Fruit fly (Drosophila melanogaster) whole organism, embryonic: ENCODE data around the gene ppk7.
A peak's percentile ranks its signal among the peaks of the same experiment; 100 is the strongest.

Experiments
- Blimp-1 ChIP-seq: fragments of 200-800 bp; sonication (Bioruptor generic); optimal IDR thresholded peaks from 3 replicates; lab custom pipeline; 2018; ENCODE audit warnings: missing biosample characterization, missing genetic modification characterization, mild to moderate bottlenecking, moderate library complexity, missing genetic modification reagents
- CG10267 ChIP-seq: fragments of 200-800 bp; sonication (Bioruptor generic); optimal IDR thresholded peaks from 2 replicates; lab custom pipeline; 2018; ENCODE audit warnings: missing biosample characterization, mild to moderate bottlenecking, missing genetic modification characterization, moderate library complexity
- CG10366 ChIP-seq: fragments of 200-800 bp; sonication (Bioruptor generic); IDR thresholded peaks from 2 replicates; pipeline ENCODE4 v1.3.6; 2022; ENCODE audit warnings: missing biosample characterization, missing genetic modification characterization
- CG13296 ChIP-seq: fragments of 200-800 bp; sonication (Bioruptor generic); optimal IDR thresholded peaks from 3 replicates; lab custom pipeline; 2018; ENCODE audit warnings: missing biosample characterization, mild to moderate bottlenecking, missing genetic modification characterization
- CG13424 ChIP-seq: fragments of 200-800 bp; sonication (Bioruptor generic); optimal IDR thresholded peaks from 2 replicates; lab custom pipeline; 2019; ENCODE audit warnings: missing biosample characterization, mild to moderate bottlenecking, missing genetic modification characterization, moderate library complexity
- CG15514 ChIP-seq: fragments of 200-800 bp; sonication (Bioruptor generic); optimal IDR thresholded peaks from 3 replicates; lab custom pipeline; 2017; ENCODE audit warnings: missing biosample characterization, missing genetic modification characterization, mild to moderate bottlenecking, moderate library complexity, missing genetic modification reagents
- CG17361 ChIP-seq: fragments of 200-800 bp; sonication (Bioruptor generic); IDR thresholded peaks from 3 replicates; pipeline ENCODE4 v1.3.6; 2022; ENCODE audit warnings: missing biosample characterization, missing genetic modification characterization
- CG1792 ChIP-seq: fragments of 200-800 bp; sonication (Bioruptor generic); optimal IDR thresholded peaks from 2 replicates; lab custom pipeline; 2016; ENCODE audit warnings: missing biosample characterization, missing genetic modification characterization
- CG2678 ChIP-seq: fragments of 200-800 bp; sonication (Bioruptor generic); optimal IDR thresholded peaks from 3 replicates; lab custom pipeline; 2019; ENCODE audit warnings: missing biosample characterization, mild to moderate bottlenecking, missing genetic modification characterization, moderate library complexity
- CG2712 ChIP-seq: fragments of 200-800 bp; optimal IDR thresholded peaks from 3 replicates; lab custom pipeline; 2019; ENCODE audit warnings: missing biosample characterization, mild to moderate bottlenecking, missing genetic modification characterization, moderate library complexity
- CG31388 ChIP-seq: fragments of 200-800 bp; sonication (Bioruptor generic); optimal IDR thresholded peaks from 2 replicates; lab custom pipeline; 2016; ENCODE audit warnings: missing biosample characterization, missing genetic modification characterization
- CG31441 ChIP-seq: fragments of 200-800 bp; sonication (Bioruptor generic); IDR thresholded peaks from 2 replicates; pipeline ENCODE4 v1.3.6; 2022; ENCODE audit warnings: missing biosample characterization, missing genetic modification characterization
- CG3281 ChIP-seq: fragments of 200-800 bp; sonication (Bioruptor generic); optimal IDR thresholded peaks from 3 replicates; lab custom pipeline; 2017; ENCODE audit warnings: missing biosample characterization, mild to moderate bottlenecking, missing genetic modification characterization
- CG4617 ChIP-seq: fragments of 200-800 bp; sonication (Bioruptor generic); optimal IDR thresholded peaks from 3 replicates; lab custom pipeline; 2016; ENCODE audit warnings: missing biosample characterization, missing genetic modification characterization, borderline replicate concordance
- CG6854 ChIP-seq: fragments of 200-800 bp; sonication (Bioruptor generic); optimal IDR thresholded peaks from 3 replicates; lab custom pipeline; 2017; ENCODE audit warnings: missing biosample characterization, mild to moderate bottlenecking, missing genetic modification characterization
- CG7556 ChIP-seq: fragments of 200-800 bp; sonication (Bioruptor generic); optimal IDR thresholded peaks from 2 replicates; lab custom pipeline; 2017; ENCODE audit warnings: missing biosample characterization, mild to moderate bottlenecking, missing genetic modification characterization
- CG9797 ChIP-seq: fragments of 200-800 bp; sonication (Bioruptor generic); optimal IDR thresholded peaks from 3 replicates; lab custom pipeline; 2018; ENCODE audit warnings: missing biosample characterization, mild to moderate bottlenecking, missing genetic modification characterization
- CG9817 ChIP-seq: fragments of 200-800 bp; sonication (Bioruptor generic); optimal IDR thresholded peaks from 2 replicates; lab custom pipeline; 2018; ENCODE audit warnings: missing biosample characterization, mild to moderate bottlenecking, missing genetic modification characterization, moderate library complexity
- CoRest ChIP-seq: fragments of 200-800 bp; sonication (Bioruptor generic); optimal IDR thresholded peaks from 3 replicates; lab custom pipeline; 2018; ENCODE audit warnings: missing biosample characterization, mild to moderate bottlenecking, missing genetic modification characterization, moderate library complexity
- Dref ChIP-seq: fragments of 200-800 bp; sonication (Bioruptor generic); IDR thresholded peaks from 2 replicates; pipeline ENCODE4 v1.3.6; 2022; ENCODE audit warnings: missing biosample characterization, missing genetic modification characterization
- E2f1 ChIP-seq: fragments of 200-800 bp; sonication (Bioruptor generic); IDR thresholded peaks from 2 replicates; pipeline ENCODE4 v1.3.6; 2022; ENCODE audit warnings: missing biosample characterization, missing genetic modification characterization
- Fer1 ChIP-seq: fragments of 200-800 bp; sonication (Bioruptor generic); optimal IDR thresholded peaks from 2 replicates; lab custom pipeline; 2017; ENCODE audit warnings: missing biosample characterization, mild to moderate bottlenecking, missing genetic modification characterization
- Fer3 ChIP-seq: fragments of 200-800 bp; sonication (Bioruptor generic); optimal IDR thresholded peaks from 2 replicates; lab custom pipeline; 2018; ENCODE audit warnings: missing biosample characterization, mild to moderate bottlenecking, missing genetic modification characterization, moderate library complexity
- HmgD ChIP-seq: fragments of 200-800 bp; sonication (Bioruptor generic); optimal IDR thresholded peaks from 3 replicates; lab custom pipeline; 2016; ENCODE audit warnings: missing biosample characterization, missing genetic modification characterization
- Hr51 ChIP-seq, 2 experiments: fragments of 200-800 bp; sonication (Bioruptor generic); optimal IDR thresholded peaks; 2 replicates in 1 of 2; 3 replicates in 1 of 2; lab custom pipeline; 2016 to 2018; ENCODE audit warnings: missing biosample characterization in 2 of 2, missing genetic modification characterization in 2 of 2, mild to moderate bottlenecking in 1 of 2, moderate library complexity in 1 of 2
- Poxn ChIP-seq: fragments of 200-800 bp; sonication (Bioruptor generic); IDR thresholded peaks from 2 replicates; pipeline ENCODE4 v1.3.6; 2022; ENCODE audit warnings: missing biosample characterization, missing genetic modification characterization
- Sin3A ChIP-seq: fragments of >200 bp; optimal IDR thresholded peaks from 2 replicates; lab custom pipeline; 2018
- Sox100B ChIP-seq: fragments of 200-800 bp; sonication (Bioruptor generic); optimal IDR thresholded peaks from 3 replicates; lab custom pipeline; 2018; ENCODE audit warnings: missing biosample characterization, mild to moderate bottlenecking, missing genetic modification characterization
- Sox102F ChIP-seq: fragments of 200-800 bp; sonication (Bioruptor generic); optimal IDR thresholded peaks from 2 replicates; lab custom pipeline; 2018; ENCODE audit warnings: missing biosample characterization, mild to moderate bottlenecking, missing genetic modification characterization, moderate library complexity
- Ssrp ChIP-seq: fragments of 200-800 bp; sonication (Bioruptor generic); optimal IDR thresholded peaks from 2 replicates; lab custom pipeline; 2018; ENCODE audit warnings: missing biosample characterization, mild to moderate bottlenecking, missing genetic modification characterization, moderate library complexity
- Usf ChIP-seq: fragments of 200-800 bp; sonication (Bioruptor generic); optimal IDR thresholded peaks from 2 replicates; lab custom pipeline; 2017; ENCODE audit warnings: missing genotype, missing biosample characterization, missing genetic modification characterization
- bbx ChIP-seq: fragments of 200-800 bp; sonication (Bioruptor generic); IDR thresholded peaks from 2 replicates; pipeline ENCODE4 v1.3.6; 2022; ENCODE audit warnings: missing biosample characterization, missing genetic modification characterization; ENCODE audit not compliant: partially characterized antibody
- bsh ChIP-seq, 2 experiments: fragments of 200-800 bp; sonication (Bioruptor generic); optimal IDR thresholded peaks; 2 replicates each; lab custom pipeline; 2017 to 2018; ENCODE audit warnings: mild to moderate bottlenecking in 2 of 2, missing biosample characterization in 2 of 2, missing genetic modification characterization in 2 of 2, moderate library complexity in 1 of 2
- crp ChIP-seq, 2 experiments: fragments of 200-800 bp; sonication (Bioruptor generic); optimal IDR thresholded peaks; 2 replicates in 1 of 2; 3 replicates in 1 of 2; lab custom pipeline; 2017; ENCODE audit warnings: missing biosample characterization in 2 of 2, missing genetic modification characterization in 2 of 2, mild to moderate bottlenecking in 1 of 2, moderate library complexity in 1 of 2
- cwo ChIP-seq: fragments of 200-800 bp; sonication (Bioruptor generic); optimal IDR thresholded peaks from 3 replicates; lab custom pipeline; 2017; ENCODE audit warnings: missing biosample characterization, missing genetic modification characterization, mild to moderate bottlenecking, moderate library complexity, missing genetic modification reagents
- fd96Cb ChIP-seq: fragments of 200-800 bp; sonication (Bioruptor generic); optimal IDR thresholded peaks from 2 replicates; lab custom pipeline; 2018; ENCODE audit warnings: missing biosample characterization, mild to moderate bottlenecking, missing genetic modification characterization, moderate library complexity
- gsb-n ChIP-seq: fragments of 200-800 bp; sonication (Bioruptor generic); optimal IDR thresholded peaks from 3 replicates; lab custom pipeline; 2018; ENCODE audit warnings: missing biosample characterization, mild to moderate bottlenecking, missing genetic modification characterization
- jigr1 ChIP-seq: fragments of 200-800 bp; sonication (Bioruptor generic); IDR thresholded peaks from 3 replicates; pipeline ENCODE4 v1.3.6; 2022; ENCODE audit warnings: missing biosample characterization, missing genetic modification characterization
- lbe ChIP-seq: fragments of 200-800 bp; sonication (Bioruptor generic); optimal IDR thresholded peaks from 2 replicates; lab custom pipeline; 2016; ENCODE audit warnings: missing biosample characterization, mild to moderate bottlenecking, missing genetic modification characterization
- nerfin-1 ChIP-seq: fragments of 200-800 bp; sonication (Bioruptor generic); optimal IDR thresholded peaks from 3 replicates; lab custom pipeline; 2019; ENCODE audit warnings: missing biosample characterization, mild to moderate bottlenecking, missing genetic modification characterization, moderate library complexity
- nmo ChIP-seq: fragments of 200-800 bp; sonication (Bioruptor generic); optimal IDR thresholded peaks from 2 replicates; lab custom pipeline; 2018; ENCODE audit warnings: missing biosample characterization, mild to moderate bottlenecking, missing genetic modification characterization, moderate library complexity
- phol ChIP-seq: fragments of 200-800 bp; sonication (Bioruptor generic); optimal IDR thresholded peaks from 3 replicates; lab custom pipeline; 2018; ENCODE audit warnings: missing biosample characterization, mild to moderate bottlenecking, missing genetic modification characterization, moderate library complexity
- ro ChIP-seq: fragments of 200-800 bp; sonication (Bioruptor generic); IDR thresholded peaks from 2 replicates; pipeline ENCODE4 v1.3.6; 2022; ENCODE audit warnings: missing biosample characterization, missing genetic modification characterization
- tio ChIP-seq: fragments of 200-800 bp; sonication (Bioruptor generic); optimal IDR thresholded peaks from 2 replicates; lab custom pipeline; 2017; ENCODE audit warnings: missing biosample characterization, missing genetic modification characterization, inconsistent platforms

Gene ppk7

DNA sequence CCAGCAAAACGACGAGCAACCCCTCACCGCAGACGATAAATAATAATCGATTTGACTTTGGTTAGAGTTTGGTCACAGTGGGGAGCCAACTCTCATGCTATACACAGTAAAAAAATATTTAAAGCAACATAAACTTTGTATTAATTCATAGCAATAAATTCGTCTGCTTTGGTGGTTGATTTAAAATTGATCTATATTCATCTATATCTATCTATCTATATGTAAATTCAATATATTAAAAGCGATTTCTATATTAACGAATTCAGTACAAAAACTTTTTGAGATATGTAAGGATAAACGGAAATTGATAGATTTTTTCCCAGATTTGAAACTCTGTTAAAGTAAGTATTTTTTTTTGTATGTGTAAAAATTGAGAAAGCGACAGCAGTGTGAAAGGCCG, 44.3 kb downstream of the ppk7 start (continued):
- TF ChIP-seq CG6854 (peak; percentile 29), CG9797 (GFP tag; lab: Kevin White, UChicago) (no peak), fd96Cb (tag; lab: Kevin White, UChicago) (peak; percentile 16), CG13296 (peak; percentile 11), gsb-n (no peak), CoRest (tag; lab: Kevin White, UChicago) (peak; percentile 1), Blimp-1 (GFP tag; lab: Kevin White, UChicago) (peak; percentile 55), Fer1 (GFP tag; lab: Kevin White, UChicago) (peak; percentile 34), jigr1 (GFP tag; lab: Robert Waterston, UW) (no peak), bsh (GFP tag; optimal IDR thresholded peaks at IDR 0.05; lab: Kevin White, UChicago) (peak in 1 of 2 experiments; percentile 1), CG10366 (GFP tag; lab: Robert Waterston, UW) (no peak), CG2712 (tag; lab: Kevin White, UChicago) (peak; percentile 49), Sox102F (GFP tag; lab: Kevin White, UChicago) (peak; percentile 10), HmgD (no peak), CG31388 (no peak), CG17361 (GFP tag; lab: Robert Waterston, UW) (peak; percentile 66; the same call in 2 of the 3 replicates), Ssrp (tag; lab: Kevin White, UChicago) (no peak), bbx (GFP tag; lab: Robert Waterston, UW) (no peak), Fer3 (tag; lab: Kevin White, UChicago) (peak; percentile 33), CG1792 (GFP tag; lab: Kevin White, UChicago) (no peak), Dref (no peak), Poxn (GFP tag; lab: Robert Waterston, UW) (no peak), CG3281 (GFP tag; lab: Kevin White, UChicago) (peak; percentile 25), CG7556 (GFP tag; lab: Kevin White, UChicago) (peak; percentile 33), Sox100B (GFP tag; lab: Kevin White, UChicago) (peak; percentile 22), CG10267 (peak; percentile 11), crp (GFP tag; optimal IDR thresholded peaks at IDR 0.05; lab: Kevin White, UChicago) (no peak), Hr51 (GFP tag; optimal IDR thresholded peaks at IDR 0.05; lab: Kevin White, UChicago) (peak in 1 of 2 experiments; percentile 22), nmo (GFP tag; lab: Kevin White, UChicago) (peak; percentile 17), CG13424 (no peak), lbe (GFP tag; lab: Kevin White, UChicago) (no peak), nerfin-1 (tag; lab: Kevin White, UChicago) (no peak), CG31441 (GFP tag; lab: Robert Waterston, UW) (peak; percentile 63), cwo (GFP tag; lab: Kevin White, UChicago) (peak; percentile 34), tio (GFP tag; lab: Kevin White, UChicago) (no peak), Usf (GFP tag; lab: Kevin White, UChicago) (no peak), Sin3A (lab: Kevin White, UChicago) (no peak), E2f1 (GFP tag; lab: Robert Waterston, UW) (no peak), CG9817 (tag; lab: Kevin White, UChicago) (no peak), CG15514 (GFP tag; lab: Kevin White, UChicago) (no peak), ro (no peak), phol (tag; lab: Kevin White, UChicago) (peak; percentile 47), CG4617 (GFP tag; lab: Kevin White, UChicago) (no peak), CG2678 (tag; lab: Kevin White, UChicago) (peak; percentile 71)
- TF ChIP-seq, all 482 proteins: peak for 36
